Fruit fly (Drosophila melanogaster): ENCODE results near the gene CG15824.

CG15824 gene

DNA sequence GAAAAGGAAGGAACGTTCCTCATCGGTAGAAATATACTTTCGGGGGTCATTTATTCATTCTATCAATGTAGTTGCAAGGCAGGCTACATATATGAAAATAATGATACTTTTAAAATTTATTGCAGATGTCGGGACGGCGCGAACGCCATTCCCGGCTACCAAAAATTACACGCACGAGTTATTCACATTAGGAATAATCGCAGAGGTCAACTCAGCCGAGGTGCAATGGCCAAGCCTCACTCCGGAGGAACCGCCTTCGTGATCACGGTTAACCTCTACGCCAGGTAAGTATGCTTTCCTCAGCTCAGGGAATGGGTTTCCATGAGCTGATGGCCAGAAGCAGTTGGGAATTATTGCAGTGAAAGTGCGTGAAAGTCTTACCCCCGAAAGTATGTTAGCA is 16.4 kb upstream of the CG15824 start (continued):
- TF ChIP-seq twi (tag; optimal IDR thresholded peaks at IDR 0.05) (peak; percentile 34), CG5953 (GFP tag; IDR thresholded peaks at IDR 0.05) (0 out of 2 replicates have a peak, but pooled peaks have one; percentile 30), CG2712 (tag; optimal IDR thresholded peaks at IDR 0.05) (peak; percentile 47), CG1647 (GFP tag; optimal IDR thresholded peaks at IDR 0.05) (peak; percentile 34), chm (GFP tag; IDR thresholded peaks at IDR 0.05) (peak; percentile 75; the same call in 1 of the 2 replicates), CG4424 (GFP tag; optimal IDR thresholded peaks at IDR 0.05) (peak; percentile 30), CG7839 (tag; optimal IDR thresholded peaks at IDR 0.05) (peak; percentile 45), CG18262 (tag; optimal IDR thresholded peaks at IDR 0.05) (peak; percentile 51), CG2202 (tag; optimal IDR thresholded peaks at IDR 0.05) (peak; percentile 2), CG42726 (GFP tag; IDR thresholded peaks at IDR 0.05; ENCODE audit: partially characterized antibody) (peak; percentile 52), dmrt11E (tag; optimal IDR thresholded peaks at IDR 0.05) (peak; percentile 59), CG14441 (GFP tag; IDR thresholded peaks at IDR 0.05) (0 out of 2 replicates have a peak, but pooled peaks have one; percentile 26), Atf3 (GFP tag; optimal IDR thresholded peaks at IDR 0.05) (peak; percentile 39), Hr78 (GFP tag; optimal IDR thresholded peaks at IDR 0.05) (peak in 1 of 2 experiments; percentile 29), CG1529 (GFP tag; optimal IDR thresholded peaks at IDR 0.05) (peak; percentile 17), CG11504 (tag; optimal IDR thresholded peaks at IDR 0.05) (peak; percentile 52), Elba2 (GFP tag; optimal IDR thresholded peaks at IDR 0.05) (peak; percentile 45), CG10959 (GFP tag; IDR thresholded peaks at IDR 0.05) (peak; percentile 66), CG34422 (GFP tag; IDR thresholded peaks at IDR 0.05) (peak; percentile 49; the same call in 1 of the 3 replicates)

- TF ChIP-seq Hmx (GFP tag; optimal IDR thresholded peaks at IDR 0.05) (no peak), stwl (tag; optimal IDR thresholded peaks at IDR 0.05) (no peak), hth (optimal IDR thresholded peaks at IDR 0.05) (no peak), gcm (GFP tag; optimal IDR thresholded peaks at IDR 0.05) (no peak), CG9609 (GFP tag; optimal IDR thresholded peaks at IDR 0.05) (no peak), CG11398 (GFP tag; optimal IDR thresholded peaks at IDR 0.05) (no peak), CG10543 (GFP tag; optimal IDR thresholded peaks at IDR 0.05) (no peak), chm (GFP tag; IDR thresholded peaks at IDR 0.05) (no peak), CG8765 (GFP tag; IDR thresholded peaks at IDR 0.05) (no peak), bsh (GFP tag; optimal IDR thresholded peaks at IDR 0.05) (no peak), Lpt (GFP tag; optimal IDR thresholded peaks at IDR 0.05) (no peak), NfI (GFP tag; optimal IDR thresholded peaks at IDR 0.05) (no peak), Ets65A (GFP tag) (no peak), Bdp1 (GFP tag; optimal IDR thresholded peaks at IDR 0.05) (no peak), CG11247 (GFP tag; IDR thresholded peaks at IDR 0.05) (no peak), tgo (GFP tag; IDR thresholded peaks at IDR 0.05) (no peak)
Measured at dm6 chr2L:898316-898715, 13.4 kb upstream of the CG15824 start, which contains the start of gene Lsp1beta. Lsp1beta (plus strand) TSS chr2L:898500.

- peak; percentile 29 for TF ChIP-seq mam (GFP tag; optimal IDR thresholded peaks at IDR 0.05)
- no peak for TF ChIP-seq Awh (GFP tag; IDR thresholded peaks at IDR 0.05)
- TF ChIP-seq ato (GFP tag; IDR thresholded peaks at IDR 0.05; ENCODE audit: partially characterized antibody), result no peak
- no peak for TF ChIP-seq Optix (GFP tag; IDR thresholded peaks at IDR 0.05)
- TF ChIP-seq CG14014 (GFP tag; IDR thresholded peaks at IDR 0.05), result peak; percentile 42; the same call in 1 of the 2 replicates
- TF ChIP-seq tx (GFP tag; optimal IDR thresholded peaks at IDR 0.05), result no peak
- no peak for TF ChIP-seq CG1647 (GFP tag; optimal IDR thresholded peaks at IDR 0.05)
- TF ChIP-seq CG3407 (GFP tag; optimal IDR thresholded peaks at IDR 0.05), result no peak
- TF ChIP-seq CrebB (tag; optimal IDR thresholded peaks at IDR 0.05), result no peak
- peak; percentile 13; the same call in 1 of the 2 replicates for TF ChIP-seq CG11085 (GFP tag; IDR thresholded peaks at IDR 0.05)
- no peak for TF ChIP-seq Neu2 (GFP tag; optimal IDR thresholded peaks at IDR 0.05; ENCODE audit: borderline replicate concordance)
- TF ChIP-seq bbx (GFP tag; IDR thresholded peaks at IDR 0.05; ENCODE audit: partially characterized antibody), result no peak
- peak; percentile 3 for TF ChIP-seq org-1 (GFP tag; optimal IDR thresholded peaks at IDR 0.05)
- TF ChIP-seq B-H2 (GFP tag; optimal IDR thresholded peaks at IDR 0.05), result no peak
- no peak for TF ChIP-seq Hr78 (GFP tag; optimal IDR thresholded peaks at IDR 0.05)
- no peak for TF ChIP-seq NFAT (GFP tag; IDR thresholded peaks at IDR 0.05)
- no peak for TF ChIP-seq CG42726 (GFP tag; IDR thresholded peaks at IDR 0.05; ENCODE audit: partially characterized antibody)
- peak; percentile 32; the same call in 1 of the 2 replicates for TF ChIP-seq ranshi (GFP tag; IDR thresholded peaks at IDR 0.05)
- peak; percentile 15 for TF ChIP-seq CG13424 (tag; optimal IDR thresholded peaks at IDR 0.05)
Measured at dm6 chr2L:897124-897523, 12.2 kb upstream of the CG15824 start.
